Worm (Caenorhabditis elegans): ENCODE data around the gene srx-88.

DNA sequence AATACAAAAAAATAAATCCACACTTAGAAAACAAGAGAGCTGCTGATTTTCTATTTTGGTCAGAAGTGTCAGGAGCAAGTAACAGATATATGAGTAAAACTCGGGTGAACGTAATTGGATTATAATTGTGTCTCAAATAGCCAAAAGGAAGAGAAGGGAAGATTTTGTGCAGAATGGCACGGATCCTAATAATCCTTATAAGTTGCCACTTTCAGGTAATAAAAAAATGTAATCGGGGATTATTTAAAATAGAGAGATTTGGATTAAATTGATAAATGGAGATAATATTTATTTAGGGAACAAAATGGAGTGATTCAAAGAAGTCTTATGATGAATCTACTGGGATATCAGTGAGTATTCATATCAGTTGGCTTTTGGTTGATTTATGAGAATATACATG lies 41.6 kb downstream of the srx-88 start:
- TF ChIP-seq nfya-1 (tag; optimal IDR thresholded peaks at IDR 0.05; ENCODE audit: insufficient read depth) (no peak), ztf-4 (tag; optimal IDR thresholded peaks at IDR 0.05) (no peak), elt-2 (tag; optimal IDR thresholded peaks at IDR 0.05) (no peak), egl-27 (tag; optimal IDR thresholded peaks at IDR 0.05) (no peak), tbx-2 (tag; optimal IDR thresholded peaks at IDR 0.05) (no peak), zag-1 (tag; optimal IDR thresholded peaks at IDR 0.05) (no peak), nhr-67 (tag; optimal IDR thresholded peaks at IDR 0.05) (no peak), lin-15B (tag; optimal IDR thresholded peaks at IDR 0.05) (no peak)
